Fruit fly (Drosophila melanogaster): ENCODE data around the gene CG2698.

DNA sequence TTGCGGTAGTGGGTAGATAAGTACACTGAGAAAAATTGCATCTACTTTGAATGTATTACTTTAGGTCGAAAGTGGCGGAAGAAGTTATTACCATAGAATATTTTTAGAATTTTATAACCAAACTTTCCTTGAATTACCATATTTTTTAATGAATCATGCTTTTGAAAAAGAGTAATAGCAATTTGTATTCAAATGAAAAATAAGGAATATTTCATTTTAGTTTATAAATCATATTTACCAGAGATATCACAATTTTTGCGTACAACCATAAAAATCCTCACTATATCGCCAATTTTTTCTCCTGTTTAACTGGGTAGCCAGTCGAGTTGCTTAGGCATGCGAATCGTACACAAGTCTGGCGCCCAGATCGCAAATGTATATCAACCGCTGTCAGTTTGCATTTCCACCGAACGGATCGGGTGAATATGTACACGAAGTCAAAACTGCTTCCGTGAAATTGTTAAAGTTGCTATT, 31.6 kb upstream of the CG2698 start:
- no peak for TF ChIP-seq CG14711 (tag; optimal IDR thresholded peaks at IDR 0.05)
- TF ChIP-seq tj (GFP tag; optimal IDR thresholded peaks at IDR 0.05), result peak; percentile 4
- no peak for TF ChIP-seq Crg-1 (GFP tag; optimal IDR thresholded peaks at IDR 0.05)
- no peak for TF ChIP-seq CG7045 (GFP tag; optimal IDR thresholded peaks at IDR 0.05)
- TF ChIP-seq Mnt (GFP tag; optimal IDR thresholded peaks at IDR 0.05), result no peak
- TF ChIP-seq ovo (GFP tag; optimal IDR thresholded peaks at IDR 0.05), result no peak
- TF ChIP-seq CG12768 (GFP tag; optimal IDR thresholded peaks at IDR 0.05), result no peak
- no peak for TF ChIP-seq CG5204 (GFP tag; optimal IDR thresholded peaks at IDR 0.05)
- TF ChIP-seq pad (GFP tag; optimal IDR thresholded peaks at IDR 0.05), result no peak
- TF ChIP-seq bab1 (GFP tag; optimal IDR thresholded peaks at IDR 0.05), result no peak
- no peak for TF ChIP-seq Hr96 (GFP tag; optimal IDR thresholded peaks at IDR 0.05)
- no peak for TF ChIP-seq CG11617 (GFP tag; optimal IDR thresholded peaks at IDR 0.05)
- no peak for TF ChIP-seq Clk (GFP tag; optimal IDR thresholded peaks at IDR 0.05)
- TF ChIP-seq CG1620 (GFP tag; optimal IDR thresholded peaks at IDR 0.05), result no peak

Measured in whole organism, adult.